In genomic region chr3L:10258738-10259137, dm6 we compare ENCODE assay signal across 3 fruit fly cellular contexts.
TF ChIP-seq lines count a peak whose summit lies in the region.

No protein-coding gene starts in this region.

- TF ChIP-seq CTCF in whole organism, embryonic (GFP tag; optimal IDR thresholded peaks at IDR 0.05; lab: Kevin White, UChicago) = no peak

TF ChIP-seq in whole organism, embryonic, 481 proteins besides CTCF, POLR2A, EP300 and RAD21:
- peak; percentile 68 for TF ChIP-seq CG31224 (GFP tag; IDR thresholded peaks at IDR 0.05; lab: Robert Waterston, UW)
- TF ChIP-seq her (GFP tag; optimal IDR thresholded peaks at IDR 0.05; lab: Kevin White, UChicago) = no peak
- no peak for TF ChIP-seq Scr (GFP tag; IDR thresholded peaks at IDR 0.05; lab: Robert Waterston, UW; ENCODE audit: partially characterized antibody)
- peak; percentile 4 for TF ChIP-seq nom (GFP tag; optimal IDR thresholded peaks at IDR 0.05; lab: Kevin White, UChicago)
- 0 out of 3 replicates have a peak, but pooled peaks have one; percentile 17 for TF ChIP-seq ci (GFP tag; IDR thresholded peaks at IDR 0.05; lab: Robert Waterston, UW)

TF ChIP-seq in whole organism, prepupa, 60 proteins besides CTCF, POLR2A, EP300 and RAD21:
- TF ChIP-seq Hr38 (GFP tag; optimal IDR thresholded peaks at IDR 0.05; lab: Kevin White, UChicago) (no peak), CG6276 (GFP tag; optimal IDR thresholded peaks at IDR 0.05; lab: Kevin White, UChicago) (no peak), CG8119 (GFP tag; IDR thresholded peaks at IDR 0.05; lab: Robert Waterston, UW) (no peak), spab (GFP tag; optimal IDR thresholded peaks at IDR 0.05; lab: Kevin White, UChicago) (no peak), esn (GFP tag; optimal IDR thresholded peaks at IDR 0.05; lab: Kevin White, UChicago) (no peak), CG6163 (GFP tag; IDR thresholded peaks at IDR 0.05; lab: Robert Waterston, UW) (0 out of 3 replicates have a peak, but pooled peaks have one; percentile 25), fkh (GFP tag; optimal IDR thresholded peaks at IDR 0.05; lab: Kevin White, UChicago) (no peak), Hr4 (GFP tag; optimal IDR thresholded peaks at IDR 0.05; lab: Kevin White, UChicago) (no peak), ss (GFP tag; optimal IDR thresholded peaks at IDR 0.05; lab: Kevin White, UChicago) (peak; percentile 13 to 34), CG6854 (GFP tag; optimal IDR thresholded peaks at IDR 0.05; lab: Kevin White, UChicago) (no peak), CG15336 (GFP tag; IDR thresholded peaks at IDR 0.05; lab: Robert Waterston, UW) (no peak), CG10669 (GFP tag; optimal IDR thresholded peaks at IDR 0.05; lab: Kevin White, UChicago) (no peak), salr (GFP tag; optimal IDR thresholded peaks at IDR 0.05; lab: Kevin White, UChicago) (no peak), Hr39 (GFP tag; optimal IDR thresholded peaks at IDR 0.05; lab: Kevin White, UChicago) (no peak), Eip78C (GFP tag; lab: Kevin White, UChicago) (peak; percentile 57), CG34406 (GFP tag; optimal IDR thresholded peaks at IDR 0.05; lab: Kevin White, UChicago) (no peak), Met (GFP tag; optimal IDR thresholded peaks at IDR 0.05; lab: Kevin White, UChicago) (no peak), Eip75B (GFP tag; optimal IDR thresholded peaks at IDR 0.05; lab: Kevin White, UChicago) (no peak), Gug (GFP tag; IDR thresholded peaks at IDR 0.05; lab: Robert Waterston, UW) (no peak)

TF ChIP-seq in whole organism, pupa, 21 proteins besides CTCF, POLR2A, EP300 and RAD21:
- TF ChIP-seq CG14655 (GFP tag; optimal IDR thresholded peaks at IDR 0.05; lab: Kevin White, UChicago) (no peak), fd96Ca (GFP tag; IDR thresholded peaks at IDR 0.05; lab: Robert Waterston, UW) (no peak), rn (GFP tag; IDR thresholded peaks at IDR 0.05; lab: Robert Waterston, UW) (no peak), Pif1A (GFP tag; optimal IDR thresholded peaks at IDR 0.05; lab: Kevin White, UChicago) (no peak), D1 (tag; optimal IDR thresholded peaks at IDR 0.05; lab: Kevin White, UChicago) (no peak), Snoo (tag; optimal IDR thresholded peaks at IDR 0.05; lab: Kevin White, UChicago) (no peak), CG8159 (tag; optimal IDR thresholded peaks at IDR 0.05; lab: Kevin White, UChicago) (no peak), Pif1B (GFP tag; optimal IDR thresholded peaks at IDR 0.05; lab: Kevin White, UChicago) (no peak), EcR (GFP tag; optimal IDR thresholded peaks at IDR 0.05; lab: Kevin White, UChicago) (peak; percentile 9), CG10348 (GFP tag; IDR thresholded peaks at IDR 0.05; lab: Robert Waterston, UW) (no peak), CG8301 (tag; optimal IDR thresholded peaks at IDR 0.05; lab: Kevin White, UChicago) (no peak), gl (tag; optimal IDR thresholded peaks at IDR 0.05; lab: Kevin White, UChicago) (no peak), CG12605 (GFP tag; IDR thresholded peaks at IDR 0.05; lab: Robert Waterston, UW) (no peak), CG13204 (GFP tag; optimal IDR thresholded peaks at IDR 0.05; lab: Kevin White, UChicago) (peak; percentile 39), CG15710 (tag; optimal IDR thresholded peaks at IDR 0.05; lab: Kevin White, UChicago) (no peak), CG4496 (GFP tag; IDR thresholded peaks at IDR 0.05; lab: Robert Waterston, UW) (peak; percentile 41; the same call in 1 of the 3 replicates), CG32121 (GFP tag; IDR thresholded peaks at IDR 0.05; lab: Robert Waterston, UW) (no peak), CG34367 (tag; optimal IDR thresholded peaks at IDR 0.05; lab: Kevin White, UChicago) (no peak), CG9948 (tag; optimal IDR thresholded peaks at IDR 0.05; lab: Kevin White, UChicago) (no peak), Ets98B (GFP tag; IDR thresholded peaks at IDR 0.05; lab: Robert Waterston, UW) (no peak), CG17806 (tag; optimal IDR thresholded peaks at IDR 0.05; lab: Kevin White, UChicago) (no peak)
